Fruit fly (Drosophila melanogaster): ENCODE measurements around the gene Pdp1.

The Pdp1 gene

DNA sequence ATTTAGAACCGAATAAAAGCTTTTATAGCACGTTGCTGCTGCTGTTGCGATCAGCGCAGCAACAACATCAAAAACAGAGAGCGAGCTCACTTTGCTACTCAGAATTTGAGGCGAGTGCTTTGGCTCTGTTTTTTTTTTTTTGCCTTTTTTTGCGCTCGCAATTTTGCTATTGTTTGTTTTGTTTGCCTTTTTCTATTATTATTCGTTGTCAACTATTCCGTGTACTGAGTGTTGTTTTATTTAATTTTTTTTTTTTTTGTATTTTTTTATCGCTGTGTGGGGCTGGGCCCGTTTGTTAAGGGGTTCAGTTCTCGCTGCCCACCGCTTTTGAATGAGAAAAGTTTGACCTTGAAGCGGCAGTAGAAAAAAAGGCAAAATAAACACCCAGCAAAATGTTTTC lies 40.4 kb downstream of the Pdp1 start:
- TF ChIP-seq CG7045 (GFP tag; optimal IDR thresholded peaks at IDR 0.05) = peak; percentile 18
- peak; percentile 24 for TF ChIP-seq tj (GFP tag; optimal IDR thresholded peaks at IDR 0.05)
- no peak for TF ChIP-seq CG7101 (tag; optimal IDR thresholded peaks at IDR 0.05)
- peak; percentile 36 for TF ChIP-seq CG11617 (GFP tag; optimal IDR thresholded peaks at IDR 0.05)
- TF ChIP-seq Hr96 (GFP tag; optimal IDR thresholded peaks at IDR 0.05) = no peak
- TF ChIP-seq CG12768 (GFP tag; optimal IDR thresholded peaks at IDR 0.05) = peak; percentile 80
- no peak for TF ChIP-seq CG5204 (GFP tag; optimal IDR thresholded peaks at IDR 0.05)
- TF ChIP-seq toe (GFP tag; optimal IDR thresholded peaks at IDR 0.05) = no peak
- TF ChIP-seq cnc (optimal IDR thresholded peaks at IDR 0.05) = no peak
- no peak for TF ChIP-seq Clk (GFP tag; optimal IDR thresholded peaks at IDR 0.05)
- TF ChIP-seq CG33017 (tag; optimal IDR thresholded peaks at IDR 0.05) = peak; percentile 34
- TF ChIP-seq CG1620 (GFP tag; optimal IDR thresholded peaks at IDR 0.05) = no peak
- peak; percentile 80 for TF ChIP-seq cic (GFP tag; optimal IDR thresholded peaks at IDR 0.05)
- TF ChIP-seq ovo (GFP tag; optimal IDR thresholded peaks at IDR 0.05) = peak; percentile 22
- TF ChIP-seq CG14711 (tag; optimal IDR thresholded peaks at IDR 0.05) = no peak
- TF ChIP-seq kay (GFP tag; ENCODE audit: borderline replicate concordance) = peak; percentile 94
- TF ChIP-seq bab1 (GFP tag; optimal IDR thresholded peaks at IDR 0.05) = no peak

DNA sequence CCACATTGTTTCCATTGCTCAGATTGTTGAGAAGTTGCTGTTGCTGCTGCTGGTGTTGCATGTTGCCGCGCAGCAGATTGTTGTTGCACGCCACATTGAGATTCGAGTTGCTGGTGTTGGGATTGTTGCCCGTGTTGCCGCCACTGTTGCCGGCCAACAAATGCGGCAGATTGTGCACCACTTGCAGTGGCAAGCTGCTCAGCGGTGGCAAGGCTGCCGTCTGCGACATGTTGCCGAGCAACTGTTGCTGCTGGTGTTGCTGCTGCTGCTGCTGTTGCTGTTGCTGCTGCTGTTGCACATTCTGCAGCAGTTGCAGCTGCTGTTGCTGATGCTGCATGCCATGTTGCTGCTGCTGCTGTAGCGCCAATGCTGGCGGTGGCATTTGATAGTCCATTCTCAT lies 41.0 kb downstream of the Pdp1 start:
- TF ChIP-seq CG33017 (tag; optimal IDR thresholded peaks at IDR 0.05) (no peak), Mnt (GFP tag; optimal IDR thresholded peaks at IDR 0.05) (no peak), cic (GFP tag; optimal IDR thresholded peaks at IDR 0.05) (no peak), CG5204 (GFP tag; optimal IDR thresholded peaks at IDR 0.05) (no peak), CG11617 (GFP tag; optimal IDR thresholded peaks at IDR 0.05) (no peak), pad (GFP tag; optimal IDR thresholded peaks at IDR 0.05) (no peak), bab1 (GFP tag; optimal IDR thresholded peaks at IDR 0.05) (no peak), Clk (GFP tag; optimal IDR thresholded peaks at IDR 0.05) (no peak), ovo (GFP tag; optimal IDR thresholded peaks at IDR 0.05) (no peak)

- no peak for TF ChIP-seq CG7045 (GFP tag; optimal IDR thresholded peaks at IDR 0.05)
- TF ChIP-seq kay (GFP tag; ENCODE audit: borderline replicate concordance) = peak; percentile 25
Observed at dm6 chr3L:7823198-7823597, 44.0 kb downstream of the Pdp1 start.

- TF ChIP-seq CG7045 (GFP tag; optimal IDR thresholded peaks at IDR 0.05) (no peak), cic (GFP tag; optimal IDR thresholded peaks at IDR 0.05) (no peak), bab1 (GFP tag; optimal IDR thresholded peaks at IDR 0.05) (no peak), cnc (optimal IDR thresholded peaks at IDR 0.05) (no peak), toe (GFP tag; optimal IDR thresholded peaks at IDR 0.05) (no peak), kay (GFP tag; ENCODE audit: borderline replicate concordance) (no peak), Clk (GFP tag; optimal IDR thresholded peaks at IDR 0.05) (no peak), CG11617 (GFP tag; optimal IDR thresholded peaks at IDR 0.05) (no peak), CG5204 (GFP tag; optimal IDR thresholded peaks at IDR 0.05) (no peak), CG1620 (GFP tag; optimal IDR thresholded peaks at IDR 0.05) (no peak), pad (GFP tag; optimal IDR thresholded peaks at IDR 0.05) (no peak), Hr96 (GFP tag; optimal IDR thresholded peaks at IDR 0.05) (no peak), Mnt (GFP tag; optimal IDR thresholded peaks at IDR 0.05) (no peak), Crg-1 (GFP tag; optimal IDR thresholded peaks at IDR 0.05) (no peak), CG12768 (GFP tag; optimal IDR thresholded peaks at IDR 0.05) (no peak)
Observed at dm6 chr3L:7821615-7822574, 45.3 kb downstream of the Pdp1 start.

dm6 chr3L:7821169-7821568 lies 46.0 kb downstream of the Pdp1 start:
- no peak for TF ChIP-seq tj (GFP tag; optimal IDR thresholded peaks at IDR 0.05)
- TF ChIP-seq CG12768 (GFP tag; optimal IDR thresholded peaks at IDR 0.05) = no peak
- TF ChIP-seq CG14711 (tag; optimal IDR thresholded peaks at IDR 0.05) = no peak
- TF ChIP-seq cic (GFP tag; optimal IDR thresholded peaks at IDR 0.05) = no peak
- TF ChIP-seq ovo (GFP tag; optimal IDR thresholded peaks at IDR 0.05) = no peak
- TF ChIP-seq Hr96 (GFP tag; optimal IDR thresholded peaks at IDR 0.05) = no peak
- TF ChIP-seq cnc (optimal IDR thresholded peaks at IDR 0.05) = no peak
- TF ChIP-seq CG7101 (tag; optimal IDR thresholded peaks at IDR 0.05) = no peak
- TF ChIP-seq CG1620 (GFP tag; optimal IDR thresholded peaks at IDR 0.05) = no peak
- TF ChIP-seq CG33017 (tag; optimal IDR thresholded peaks at IDR 0.05) = no peak

DNA sequence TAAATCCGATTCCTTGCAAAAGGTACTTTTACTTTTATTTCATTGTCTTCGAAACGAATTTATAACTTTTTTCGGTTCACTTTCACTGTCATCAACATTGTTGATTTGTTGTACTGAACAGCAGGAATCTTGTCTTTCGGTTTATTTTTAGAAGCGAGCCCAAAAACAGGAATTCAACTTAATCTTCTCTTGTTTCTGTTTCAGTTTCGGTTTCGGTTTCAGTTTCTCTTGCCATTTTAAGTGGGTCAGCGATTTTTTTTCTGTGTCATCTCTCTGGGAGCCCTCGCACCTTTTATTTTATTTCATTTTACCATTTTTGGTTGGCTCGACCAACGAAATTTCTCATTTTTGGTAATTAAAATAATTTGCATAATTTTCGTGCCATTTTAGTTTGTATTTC lies 46.9 kb downstream of the Pdp1 start:
- peak; percentile 86 for TF ChIP-seq tj (GFP tag; optimal IDR thresholded peaks at IDR 0.05)
- no peak for TF ChIP-seq cnc (optimal IDR thresholded peaks at IDR 0.05)

DNA sequence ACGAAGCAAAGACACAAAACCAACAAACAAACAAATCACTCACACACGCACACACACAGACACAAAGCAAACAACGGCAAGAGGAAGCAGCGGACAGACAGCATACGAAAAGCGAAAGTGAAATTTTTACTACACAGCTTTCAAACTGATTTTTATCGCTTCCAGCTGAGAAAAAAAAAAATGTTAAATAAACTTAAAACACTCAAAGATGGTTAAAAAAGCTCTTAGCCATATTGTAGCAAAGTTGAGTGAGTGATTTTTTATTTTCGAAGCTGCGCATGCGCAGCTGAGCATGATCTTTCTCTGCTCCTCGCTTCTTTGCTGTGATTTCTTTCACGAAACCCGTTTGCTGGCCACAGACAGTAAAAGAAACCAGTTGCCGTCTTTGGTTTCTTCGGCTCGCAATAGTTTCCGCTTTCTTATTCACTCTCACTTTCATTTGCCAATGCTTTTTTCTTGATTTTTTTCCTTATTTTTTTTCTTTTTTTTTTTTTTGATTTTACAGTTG lies 48.6 kb downstream of the Pdp1 start:
- TF ChIP-seq CG11617 (GFP tag; optimal IDR thresholded peaks at IDR 0.05) (no peak), tj (GFP tag; optimal IDR thresholded peaks at IDR 0.05) (no peak), kay (GFP tag; ENCODE audit: borderline replicate concordance) (no peak)

Measured in whole organism, adult.